Worm (Caenorhabditis elegans): ENCODE measurements around the gene tftc-3.

tftc-3 gene

ce11 chrV:10160954-10161353 lies 49.2 kb downstream of the tftc-3 start, which contains the start of gene C51E3.10:
Gene C51E3.10 (minus strand): TSS chrV:10161134.
- TF ChIP-seq ztf-11 (tag; optimal IDR thresholded peaks at IDR 0.05) (no peak), jun-1 (tag; optimal IDR thresholded peaks at IDR 0.05) (peak; percentile 39), egl-27 (tag; optimal IDR thresholded peaks at IDR 0.05) (no peak), elt-2 (tag; optimal IDR thresholded peaks at IDR 0.05) (peak; percentile 94), ceh-82 (tag; optimal IDR thresholded peaks at IDR 0.05) (no peak), ceh-28 (tag; optimal IDR thresholded peaks at IDR 0.05) (no peak), zag-1 (tag; optimal IDR thresholded peaks at IDR 0.05) (no peak), fkh-2 (tag; optimal IDR thresholded peaks at IDR 0.05) (no peak), ztf-4 (tag; optimal IDR thresholded peaks at IDR 0.05) (no peak), nhr-237 (tag; optimal IDR thresholded peaks at IDR 0.05) (no peak), R02D3.7 (tag; optimal IDR thresholded peaks at IDR 0.05) (no peak), mml-1 (tag; optimal IDR thresholded peaks at IDR 0.05) (no peak), unc-62 (GFP tag; optimal IDR thresholded peaks at IDR 0.05) (no peak), nhr-28 (tag; optimal IDR thresholded peaks at IDR 0.05) (no peak), nhr-76 (tag; optimal IDR thresholded peaks at IDR 0.05) (no peak), tbx-2 (tag; optimal IDR thresholded peaks at IDR 0.05) (no peak), sea-2 (GFP tag; optimal IDR thresholded peaks at IDR 0.05) (no peak), pha-4 (tag; optimal IDR thresholded peaks at IDR 0.05) (peak; percentile 15), skn-1 (tag; optimal IDR thresholded peaks at IDR 0.05) (peak; percentile 70), nhr-77 (tag; optimal IDR thresholded peaks at IDR 0.05) (no peak), daf-12 (tag; optimal IDR thresholded peaks at IDR 0.05) (no peak), fkh-10 (GFP tag; optimal IDR thresholded peaks at IDR 0.05) (no peak), ceh-16 (tag; optimal IDR thresholded peaks at IDR 0.05) (no peak), lin-39 (tag; optimal IDR thresholded peaks at IDR 0.05) (no peak), mdl-1 (tag; optimal IDR thresholded peaks at IDR 0.05) (peak; percentile 24), nhr-25 (tag; optimal IDR thresholded peaks at IDR 0.05) (no peak), pqm-1 (tag; optimal IDR thresholded peaks at IDR 0.05) (peak; percentile 96), nhr-67 (tag; optimal IDR thresholded peaks at IDR 0.05) (no peak), nhr-12 (tag; optimal IDR thresholded peaks at IDR 0.05) (no peak), elt-1 (tag; optimal IDR thresholded peaks at IDR 0.05) (no peak), snpc-4 (tag; optimal IDR thresholded peaks at IDR 0.05) (no peak)

- TF ChIP-seq hmg-11 (tag; optimal IDR thresholded peaks at IDR 0.05) (no peak), pha-4 (tag; optimal IDR thresholded peaks at IDR 0.05) (peak; percentile 15), elt-2 (tag; optimal IDR thresholded peaks at IDR 0.05) (peak; percentile 78), skn-1 (tag; optimal IDR thresholded peaks at IDR 0.05) (no peak), pqm-1 (tag; optimal IDR thresholded peaks at IDR 0.05) (peak; percentile 65), lin-39 (tag; optimal IDR thresholded peaks at IDR 0.05) (no peak)
Measured at ce11 chrV:10159972-10160371, 50.2 kb downstream of the tftc-3 start.

ce11 chrV:10158528-10158927 lies 51.6 kb downstream of the tftc-3 start, which contains the start of gene srsx-30:
Gene srsx-30 (plus strand): TSS chrV:10158828.
- no peak for TF ChIP-seq unc-39 (tag; optimal IDR thresholded peaks at IDR 0.05)
- no peak for TF ChIP-seq zag-1 (tag; optimal IDR thresholded peaks at IDR 0.05)
- no peak for TF ChIP-seq nhr-25 (tag; optimal IDR thresholded peaks at IDR 0.05)
- no peak for TF ChIP-seq R02D3.7 (tag; optimal IDR thresholded peaks at IDR 0.05)
- no peak for TF ChIP-seq elt-1 (tag; optimal IDR thresholded peaks at IDR 0.05)
- TF ChIP-seq ceh-82 (tag; optimal IDR thresholded peaks at IDR 0.05): no peak
